Fruit fly (Drosophila melanogaster) Kc167 (cell line): ENCODE data around the gene CG15047.

ENCODE experiments used
- psq ChIP-seq: fragments of >200 bp; optimal IDR thresholded peaks from 2 replicates; lab custom pipeline; 2017; ENCODE audit warnings: missing external identifiers
- ttk ChIP-seq: sonication (Bioruptor generic); optimal IDR thresholded peaks from 2 replicates; lab custom pipeline; 2017; ENCODE audit warnings: missing external identifiers

dm6 chrX:18504948-18505597 lies 23.4 kb upstream of the CG15047 start, which contains the start of gene Wnt5:
- TF ChIP-seq psq (lab: Kevin White, UChicago) (no peak), ttk (no peak)
